Worm (Caenorhabditis elegans): ENCODE data around the gene pho-10.

Gene pho-10

ce11 chrII:9879815-9880214 lies 40.6 kb downstream of the pho-10 start:
- TF ChIP-seq flt-1 (GFP tag; IDR thresholded peaks at IDR 0.05) (no peak), tab-1 (GFP tag; IDR thresholded peaks at IDR 0.05) (no peak), ztf-23 (GFP tag; IDR thresholded peaks at IDR 0.05) (no peak), T22C8.4 (GFP tag; IDR thresholded peaks at IDR 0.05) (no peak), ref-1 (GFP tag; conservative IDR thresholded peaks at IDR 0.05) (no peak), ztf-29 (GFP tag; IDR thresholded peaks at IDR 0.05) (no peak), med-1 (GFP tag; optimal IDR thresholded peaks at IDR 0.05; ENCODE audit: insufficient read depth) (no peak), cog-1 (tag; optimal IDR thresholded peaks at IDR 0.05) (no peak), klf-2 (GFP tag; conservative IDR thresholded peaks at IDR 0.05) (no peak)

- TF ChIP-seq cog-1 (tag; optimal IDR thresholded peaks at IDR 0.05) (no peak), klf-2 (GFP tag; conservative IDR thresholded peaks at IDR 0.05) (no peak), med-1 (GFP tag; optimal IDR thresholded peaks at IDR 0.05; ENCODE audit: insufficient read depth) (no peak), ztf-23 (GFP tag; IDR thresholded peaks at IDR 0.05) (no peak), ref-1 (GFP tag; conservative IDR thresholded peaks at IDR 0.05) (no peak), flt-1 (GFP tag; IDR thresholded peaks at IDR 0.05) (no peak), T22C8.4 (GFP tag; IDR thresholded peaks at IDR 0.05) (no peak), tab-1 (GFP tag; IDR thresholded peaks at IDR 0.05) (no peak), ztf-29 (GFP tag; IDR thresholded peaks at IDR 0.05) (no peak)
These were observed 45.7 kb downstream of the pho-10 start, which contains the start of the genes chil-2 and ctsa-3.2 for ce11 chrII:9874508-9875229. Gene chil-2 (minus strand): TSS chrII:9874608. Gene ctsa-3.2 (plus strand): TSS chrII:9875179.

- TF ChIP-seq ztf-23 (GFP tag; IDR thresholded peaks at IDR 0.05) (no peak), ref-1 (GFP tag; conservative IDR thresholded peaks at IDR 0.05) (no peak), med-1 (GFP tag; optimal IDR thresholded peaks at IDR 0.05; ENCODE audit: insufficient read depth) (no peak), cog-1 (tag; optimal IDR thresholded peaks at IDR 0.05) (no peak), flt-1 (GFP tag; IDR thresholded peaks at IDR 0.05) (no peak), klf-2 (GFP tag; conservative IDR thresholded peaks at IDR 0.05) (no peak)
These were observed 47.4 kb downstream of the pho-10 start, which contains the start of gene chil-8 for ce11 chrII:9872961-9873360. Gene chil-8 (minus strand): TSS chrII:9873061.

DNA sequence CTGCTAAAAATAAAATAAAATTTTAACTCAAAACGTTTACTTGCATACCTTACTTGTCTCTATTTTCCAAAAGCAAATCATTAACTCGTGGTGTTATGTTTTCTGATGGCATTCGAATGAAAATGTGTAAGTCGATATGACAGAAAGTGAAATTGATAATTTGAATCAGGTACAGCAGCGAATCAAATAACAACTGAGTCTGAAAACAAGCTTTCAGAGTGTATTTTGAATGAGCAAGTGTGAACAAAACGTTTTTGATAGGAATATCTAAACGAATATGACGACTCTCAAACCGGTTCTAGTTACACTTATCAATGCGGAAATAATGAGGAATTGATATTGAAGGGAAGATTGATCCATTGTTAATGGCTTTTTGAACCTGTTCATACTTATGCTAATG lies 49.3 kb downstream of the pho-10 start, which contains the start of gene chil-7:
TSS of gene chil-7 (minus strand) at position 112 of the 400 bp plus-strand sequence.
- TF ChIP-seq T22C8.4 (GFP tag; IDR thresholded peaks at IDR 0.05) (no peak), tab-1 (GFP tag; IDR thresholded peaks at IDR 0.05) (no peak), ztf-29 (GFP tag; IDR thresholded peaks at IDR 0.05) (no peak), ref-1 (GFP tag; conservative IDR thresholded peaks at IDR 0.05) (no peak), flt-1 (GFP tag; IDR thresholded peaks at IDR 0.05) (no peak), klf-2 (GFP tag; conservative IDR thresholded peaks at IDR 0.05) (no peak), med-1 (GFP tag; optimal IDR thresholded peaks at IDR 0.05; ENCODE audit: insufficient read depth) (no peak), ztf-23 (GFP tag; IDR thresholded peaks at IDR 0.05) (no peak), cog-1 (tag; optimal IDR thresholded peaks at IDR 0.05) (no peak)

DNA sequence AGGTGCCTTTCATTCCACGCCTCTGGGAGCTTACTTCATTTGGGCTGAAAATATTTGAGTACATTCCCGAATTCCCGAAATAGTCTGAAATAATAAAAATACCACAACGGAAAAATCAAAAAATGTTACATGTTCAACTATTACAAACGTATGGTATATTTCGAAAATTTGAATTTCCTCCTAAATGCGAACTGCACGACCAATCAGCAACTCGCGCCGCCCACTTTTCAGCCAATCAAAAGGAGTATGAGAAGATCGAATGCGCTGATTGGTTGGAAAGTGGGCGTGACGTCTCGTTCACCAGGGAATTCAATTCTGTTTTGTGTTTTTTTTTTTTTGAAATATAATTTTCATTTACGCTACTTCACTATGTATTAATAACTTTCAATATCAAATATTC lies 51.7 kb downstream of the pho-10 start, which contains the start of gene old-1:
TSS of gene old-1 (minus strand) at position 50 of the 400 bp plus-strand sequence.
- no peak for TF ChIP-seq klf-2 (GFP tag; conservative IDR thresholded peaks at IDR 0.05)
- TF ChIP-seq ztf-23 (GFP tag; IDR thresholded peaks at IDR 0.05), result no peak
- no peak for TF ChIP-seq ref-1 (GFP tag; conservative IDR thresholded peaks at IDR 0.05)
- no peak for TF ChIP-seq cog-1 (tag; optimal IDR thresholded peaks at IDR 0.05)
- no peak for TF ChIP-seq ztf-29 (GFP tag; IDR thresholded peaks at IDR 0.05)
- TF ChIP-seq med-1 (GFP tag; optimal IDR thresholded peaks at IDR 0.05; ENCODE audit: insufficient read depth), result no peak

DNA sequence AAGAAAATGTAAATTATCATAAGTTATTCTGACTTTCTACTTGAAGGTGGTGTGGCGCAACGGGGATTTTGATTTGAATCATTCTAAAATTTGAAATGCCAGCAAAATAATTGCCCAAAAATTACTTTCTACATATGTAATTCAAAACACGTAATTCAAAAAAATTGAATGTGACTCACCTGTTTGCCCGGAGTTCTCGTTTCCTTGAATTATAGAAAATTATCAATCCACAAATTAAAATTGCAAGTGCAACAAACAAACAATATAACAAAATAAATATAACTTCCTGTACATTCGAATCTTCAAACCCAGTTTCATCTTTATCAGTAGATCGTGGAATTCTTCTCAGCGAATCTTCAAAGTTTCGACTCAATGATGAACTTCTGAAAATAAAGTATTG lies 52.2 kb downstream of the pho-10 start:
- TF ChIP-seq ref-1 (GFP tag; conservative IDR thresholded peaks at IDR 0.05) (no peak), flt-1 (GFP tag; IDR thresholded peaks at IDR 0.05) (no peak), cog-1 (tag; optimal IDR thresholded peaks at IDR 0.05) (no peak), ztf-23 (GFP tag; IDR thresholded peaks at IDR 0.05) (no peak), ztf-29 (GFP tag; IDR thresholded peaks at IDR 0.05) (no peak), med-1 (GFP tag; optimal IDR thresholded peaks at IDR 0.05; ENCODE audit: insufficient read depth) (no peak), tab-1 (GFP tag; IDR thresholded peaks at IDR 0.05) (no peak), T22C8.4 (GFP tag; IDR thresholded peaks at IDR 0.05) (no peak), klf-2 (GFP tag; conservative IDR thresholded peaks at IDR 0.05) (no peak)
